Fruit fly (Drosophila melanogaster) whole organism, adult: ENCODE measurements around the gene CG7370.

Source experiments
- CG11617 ChIP-seq: fragments of 200-800 bp; sonication (Bioruptor generic); optimal IDR thresholded peaks from 2 replicates; lab custom pipeline; 2017; ENCODE audit warnings: mild to moderate bottlenecking, missing biosample characterization, missing genetic modification reagents, missing genetic modification characterization
- CG12768 ChIP-seq: fragments of 200-800 bp; sonication (Bioruptor generic); optimal IDR thresholded peaks from 2 replicates; lab custom pipeline; 2017; ENCODE audit warnings: missing biosample characterization, missing genetic modification characterization, mild to moderate bottlenecking, moderate library complexity, missing genetic modification reagents
- CG14711 ChIP-seq: fragments of 200-800 bp; sonication (Bioruptor generic); optimal IDR thresholded peaks from 2 replicates; lab custom pipeline; 2018; ENCODE audit warnings: missing biosample characterization, mild to moderate bottlenecking, missing genetic modification characterization, moderate library complexity
- CG1620 ChIP-seq: fragments of 200-800 bp; sonication (Bioruptor generic); optimal IDR thresholded peaks from 2 replicates; lab custom pipeline; 2016; ENCODE audit warnings: missing biosample characterization, missing genetic modification characterization
- CG33017 ChIP-seq: fragments of 200-800 bp; sonication (Bioruptor generic); optimal IDR thresholded peaks from 2 replicates; lab custom pipeline; 2018; ENCODE audit warnings: missing biosample characterization, mild to moderate bottlenecking, missing genetic modification characterization, moderate library complexity
- CG5204 ChIP-seq: fragments of 200-800 bp; sonication (Bioruptor generic); optimal IDR thresholded peaks from 2 replicates; lab custom pipeline; 2016; ENCODE audit warnings: missing biosample characterization, missing genetic modification characterization
- CG7045 ChIP-seq: fragments of 200-800 bp; sonication (Bioruptor generic); optimal IDR thresholded peaks from 2 replicates; lab custom pipeline; 2017; ENCODE audit warnings: missing biosample characterization, mild to moderate bottlenecking, missing genetic modification characterization
- CG7101 ChIP-seq: fragments of 200-800 bp; sonication (Bioruptor generic); optimal IDR thresholded peaks from 2 replicates; lab custom pipeline; 2018; ENCODE audit warnings: missing biosample characterization, mild to moderate bottlenecking, missing genetic modification characterization, moderate library complexity
- Clk ChIP-seq: fragments of 200-800 bp; sonication (Bioruptor generic); optimal IDR thresholded peaks from 2 replicates; lab custom pipeline; 2017; ENCODE audit warnings: missing biosample characterization, missing genetic modification characterization
- Crg-1 ChIP-seq: fragments of 200-800 bp; sonication (Bioruptor generic); optimal IDR thresholded peaks from 2 replicates; lab custom pipeline; 2016; ENCODE audit warnings: missing biosample characterization, missing genetic modification characterization
- Hr96 ChIP-seq: fragments of 200-800 bp; sonication (Bioruptor generic); optimal IDR thresholded peaks from 2 replicates; lab custom pipeline; 2016; ENCODE audit warnings: missing biosample characterization, missing genetic modification characterization
- Mnt ChIP-seq: fragments of 200-800 bp; sonication (Bioruptor generic); optimal IDR thresholded peaks from 2 replicates; lab custom pipeline; 2016; ENCODE audit warnings: missing biosample characterization, mild to moderate bottlenecking, missing genetic modification characterization
- bab1 ChIP-seq: fragments of 200-800 bp; sonication (Bioruptor generic); optimal IDR thresholded peaks from 3 replicates; lab custom pipeline; 2019; ENCODE audit warnings: missing biosample characterization, mild to moderate bottlenecking, missing genetic modification characterization, moderate library complexity
- cic ChIP-seq: fragments of 200-800 bp; sonication (Bioruptor generic); optimal IDR thresholded peaks from 2 replicates; lab custom pipeline; 2017; ENCODE audit warnings: missing biosample characterization, mild to moderate bottlenecking, missing genetic modification characterization, moderate library complexity
- cnc ChIP-seq, 2 experiments: fragments of >200 bp; optimal IDR thresholded peaks; 2 replicates each; lab custom pipeline; 2017
- kay ChIP-seq: fragments of 200-800 bp; sonication (Bioruptor generic); peaks from one replicate; lab custom pipeline; 2016; ENCODE audit warnings: missing biosample characterization, missing genetic modification characterization, borderline replicate concordance
- ovo ChIP-seq: fragments of 200-800 bp; sonication (Bioruptor generic); optimal IDR thresholded peaks from 2 replicates; lab custom pipeline; 2016; ENCODE audit warnings: missing biosample characterization, missing genetic modification characterization
- pad ChIP-seq: fragments of 200-800 bp; sonication (Bioruptor generic); optimal IDR thresholded peaks from 3 replicates; lab custom pipeline; 2017; ENCODE audit warnings: missing biosample characterization, missing genetic modification characterization, mild to moderate bottlenecking, moderate library complexity, missing genetic modification reagents
- tj ChIP-seq: fragments of 200-800 bp; sonication (Bioruptor generic); optimal IDR thresholded peaks from 3 replicates; lab custom pipeline; 2017; ENCODE audit warnings: missing biosample characterization, mild to moderate bottlenecking, missing genetic modification characterization, moderate library complexity
- toe ChIP-seq: fragments of 200-800 bp; sonication (Bioruptor generic); optimal IDR thresholded peaks from 2 replicates; lab custom pipeline; 2016; ENCODE audit warnings: missing biosample characterization, missing genetic modification characterization

Gene CG7370

dm6 chr3L:21744169-21744568 is 25.4 kb upstream of the CG7370 start, which contains the start of gene CG14565:
TSS of gene CG14565 (minus strand) at chr3L:21744269.
- TF ChIP-seq CG1620 (GFP tag; lab: Kevin White, UChicago) (no peak), Clk (no peak), pad (GFP tag; lab: Kevin White, UChicago) (no peak), CG12768 (GFP tag; lab: Kevin White, UChicago) (no peak), Hr96 (GFP tag; lab: Kevin White, UChicago) (no peak), Mnt (GFP tag; lab: Kevin White, UChicago) (no peak), Crg-1 (GFP tag; lab: Kevin White, UChicago) (no peak), CG7101 (tag; lab: Kevin White, UChicago) (no peak), cic (GFP tag; lab: Kevin White, UChicago) (no peak), toe (no peak), ovo (no peak), CG11617 (no peak), tj (GFP tag; lab: Kevin White, UChicago) (no peak), CG14711 (tag; lab: Kevin White, UChicago) (no peak)

dm6 chr3L:21756857-21757256 is 12.8 kb upstream of the CG7370 start, which contains the start of gene CG14564:
TSS of gene CG14564 (plus strand) at chr3L:21757157.
- TF ChIP-seq Mnt (GFP tag; lab: Kevin White, UChicago): no peak
- no peak for TF ChIP-seq CG11617

dm6 chr3L:21765931-21766330 is 3.7 kb upstream of the CG7370 start:
- TF ChIP-seq CG1620 (GFP tag; lab: Kevin White, UChicago) (no peak), cnc (optimal IDR thresholded peaks at IDR 0.05; lab: Kevin White, UChicago) (no peak), CG7101 (tag; lab: Kevin White, UChicago) (no peak)

dm6 chr3L:21770328-21770727 is 713 bp downstream of the CG7370 start, which contains the start of gene Syn1:
TSS of gene Syn1 (minus strand) at chr3L:21770534.
- TF ChIP-seq kay: peak; percentile 23
- TF ChIP-seq CG1620 (GFP tag; lab: Kevin White, UChicago): no peak
- TF ChIP-seq CG14711 (tag; lab: Kevin White, UChicago): no peak

dm6 chr3L:21773855-21774254 is 4.2 kb downstream of the CG7370 start:
- TF ChIP-seq Clk (no peak), kay (peak; percentile 32), CG11617 (no peak), Hr96 (GFP tag; lab: Kevin White, UChicago) (no peak), toe (no peak)

- TF ChIP-seq toe (no peak), Hr96 (GFP tag; lab: Kevin White, UChicago) (no peak)
Measured at dm6 chr3L:21787883-21788282, 18.3 kb downstream of the CG7370 start.

dm6 chr3L:21800424-21800823 is 30.8 kb downstream of the CG7370 start:
- TF ChIP-seq cnc (optimal IDR thresholded peaks at IDR 0.05; lab: Kevin White, UChicago) (no peak), CG7045 (GFP tag; lab: Kevin White, UChicago) (no peak), CG5204 (no peak), ovo (no peak), tj (GFP tag; lab: Kevin White, UChicago) (no peak), CG1620 (GFP tag; lab: Kevin White, UChicago) (no peak), Clk (no peak), CG14711 (tag; lab: Kevin White, UChicago) (no peak), Crg-1 (GFP tag; lab: Kevin White, UChicago) (no peak), CG11617 (no peak), CG7101 (tag; lab: Kevin White, UChicago) (no peak), Hr96 (GFP tag; lab: Kevin White, UChicago) (no peak), CG33017 (no peak), cic (GFP tag; lab: Kevin White, UChicago) (no peak), Mnt (GFP tag; lab: Kevin White, UChicago) (no peak), bab1 (GFP tag; lab: Kevin White, UChicago) (no peak), kay (no peak), pad (GFP tag; lab: Kevin White, UChicago) (no peak), toe (no peak), CG12768 (GFP tag; lab: Kevin White, UChicago) (no peak)

- TF ChIP-seq cic (GFP tag; lab: Kevin White, UChicago): no peak
- no peak for TF ChIP-seq Clk
- no peak for TF ChIP-seq ovo
- TF ChIP-seq Hr96 (GFP tag; lab: Kevin White, UChicago): no peak
- TF ChIP-seq CG1620 (GFP tag; lab: Kevin White, UChicago): no peak
- no peak for TF ChIP-seq Crg-1 (GFP tag; lab: Kevin White, UChicago)
- TF ChIP-seq cnc (optimal IDR thresholded peaks at IDR 0.05; lab: Kevin White, UChicago): no peak
Measured at dm6 chr3L:21808003-21808530, 38.5 kb downstream of the CG7370 start.
